Worm (Caenorhabditis elegans): ENCODE results near the gene srh-135.
A peak's percentile ranks its signal among the peaks of the same experiment; 100 is the strongest.

Gene srh-135

ce11 chrII:10227030-10227429, at the start of gene srh-135:
Gene srh-135, minus strand, starts transcription at chrII:10227130.
- no peak for TF ChIP-seq fos-1 (tag; optimal IDR thresholded peaks at IDR 0.05)

- TF ChIP-seq lin-11 (tag; optimal IDR thresholded peaks at IDR 0.05) (no peak), blmp-1 (tag; optimal IDR thresholded peaks at IDR 0.05; ENCODE audit: insufficient read depth) (no peak), ceh-82 (tag; optimal IDR thresholded peaks at IDR 0.05) (no peak), nhr-23 (tag; optimal IDR thresholded peaks at IDR 0.05) (no peak), zag-1 (tag; optimal IDR thresholded peaks at IDR 0.05) (no peak)
Observed at ce11 chrII:10271093-10271492, 44.2 kb upstream of the srh-135 start, which contains the start of gene F54B3.4. Gene F54B3.4, minus strand, starts transcription at chrII:10271193.

ce11 chrII:10270052-10270451, 43.1 kb upstream of the srh-135 start, which contains the start of gene F54B3.2:
Gene F54B3.2, minus strand, starts transcription at chrII:10270152.
- TF ChIP-seq zag-1 (tag; optimal IDR thresholded peaks at IDR 0.05): no peak
- TF ChIP-seq nhr-129 (tag; optimal IDR thresholded peaks at IDR 0.05): no peak

- TF ChIP-seq mdl-1 (tag; optimal IDR thresholded peaks at IDR 0.05): no peak
- TF ChIP-seq nhr-12 (tag; optimal IDR thresholded peaks at IDR 0.05): no peak
- TF ChIP-seq unc-39 (tag; optimal IDR thresholded peaks at IDR 0.05): no peak
- no peak for TF ChIP-seq ztf-1 (GFP tag; conservative IDR thresholded peaks at IDR 0.05)
- TF ChIP-seq ZK546.5 (tag; optimal IDR thresholded peaks at IDR 0.05): no peak
- no peak for TF ChIP-seq ama-1 (optimal IDR thresholded peaks at IDR 0.05)
- no peak for TF ChIP-seq lin-39 (tag; optimal IDR thresholded peaks at IDR 0.05)
- no peak for TF ChIP-seq nhr-25 (tag; optimal IDR thresholded peaks at IDR 0.05)
- TF ChIP-seq sma-3 (GFP tag; optimal IDR thresholded peaks at IDR 0.05): no peak
Observed at ce11 chrII:10261261-10261660, 34.3 kb upstream of the srh-135 start.

- TF ChIP-seq blmp-1 (tag; optimal IDR thresholded peaks at IDR 0.05; ENCODE audit: insufficient read depth): no peak
- TF ChIP-seq lin-39 (tag; optimal IDR thresholded peaks at IDR 0.05): no peak
- no peak for TF ChIP-seq lsy-2 (tag; optimal IDR thresholded peaks at IDR 0.05)
- TF ChIP-seq alr-1 (tag; optimal IDR thresholded peaks at IDR 0.05): no peak
- no peak for TF ChIP-seq egl-27 (tag; optimal IDR thresholded peaks at IDR 0.05)
- no peak for TF ChIP-seq nhr-25 (tag; optimal IDR thresholded peaks at IDR 0.05)
- no peak for TF ChIP-seq C34F6.9 (tag; optimal IDR thresholded peaks at IDR 0.05)
- no peak for TF ChIP-seq mab-5 (tag; optimal IDR thresholded peaks at IDR 0.05)
- TF ChIP-seq R02D3.7 (tag; optimal IDR thresholded peaks at IDR 0.05): no peak
- TF ChIP-seq crh-2 (tag; optimal IDR thresholded peaks at IDR 0.05): no peak
- no peak for TF ChIP-seq ztf-1 (GFP tag; conservative IDR thresholded peaks at IDR 0.05)
- no peak for TF ChIP-seq nhr-11 (tag; optimal IDR thresholded peaks at IDR 0.05)
- no peak for TF ChIP-seq F13H6.1 (tag; optimal IDR thresholded peaks at IDR 0.05)
- no peak for TF ChIP-seq mdl-1 (tag; optimal IDR thresholded peaks at IDR 0.05)
- no peak for TF ChIP-seq sma-3 (GFP tag; optimal IDR thresholded peaks at IDR 0.05)
Observed at ce11 chrII:10252048-10252447, 25.1 kb upstream of the srh-135 start.

ce11 chrII:10250966-10251365, 24.0 kb upstream of the srh-135 start, which contains the start of gene F54B3.1:
Gene F54B3.1, plus strand, starts transcription at chrII:10251266.
- TF ChIP-seq C34F6.9 (tag; optimal IDR thresholded peaks at IDR 0.05) (no peak), lin-39 (tag; optimal IDR thresholded peaks at IDR 0.05) (no peak)

ce11 chrII:10248355-10249041, 21.6 kb upstream of the srh-135 start, which contains the start of gene atad-3:
Gene atad-3, plus strand, starts transcription at chrII:10248991.
- TF ChIP-seq sem-4 (tag; optimal IDR thresholded peaks at IDR 0.05) (peak; percentile 65), skn-1 (tag; optimal IDR thresholded peaks at IDR 0.05) (no peak), ceh-16 (tag; optimal IDR thresholded peaks at IDR 0.05) (no peak), nhr-6 (tag; optimal IDR thresholded peaks at IDR 0.05) (peak; percentile 70), C34F6.9 (tag; optimal IDR thresholded peaks at IDR 0.05) (peak; percentile 89), zag-1 (tag; optimal IDR thresholded peaks at IDR 0.05) (peak; percentile 79), mdl-1 (tag; optimal IDR thresholded peaks at IDR 0.05) (peak in 1 of 2 experiments; percentile 47), snpc-4 (tag; optimal IDR thresholded peaks at IDR 0.05) (peak; percentile 72), crh-2 (tag; optimal IDR thresholded peaks at IDR 0.05) (peak; percentile 85), gmeb-1 (tag; optimal IDR thresholded peaks at IDR 0.05) (peak; percentile 83), ceh-82 (tag; optimal IDR thresholded peaks at IDR 0.05) (peak; percentile 7), egl-27 (tag; optimal IDR thresholded peaks at IDR 0.05) (peak; percentile 55), alr-1 (tag; optimal IDR thresholded peaks at IDR 0.05) (no peak), ZK546.5 (tag; optimal IDR thresholded peaks at IDR 0.05) (peak; percentile 44), elt-1 (tag; optimal IDR thresholded peaks at IDR 0.05) (no peak), R02D3.7 (tag; optimal IDR thresholded peaks at IDR 0.05) (peak; percentile 42), unc-55 (GFP tag; optimal IDR thresholded peaks at IDR 0.05) (peak; percentile 85), ztf-4 (tag; optimal IDR thresholded peaks at IDR 0.05) (peak; percentile 43), nhr-11 (tag; optimal IDR thresholded peaks at IDR 0.05) (no peak), dmd-4 (tag; optimal IDR thresholded peaks at IDR 0.05) (no peak), ama-1 (optimal IDR thresholded peaks at IDR 0.05) (peak; percentile 4), elt-3 (tag; optimal IDR thresholded peaks at IDR 0.05) (no peak), nhr-12 (tag; optimal IDR thresholded peaks at IDR 0.05) (no peak), nhr-77 (tag; optimal IDR thresholded peaks at IDR 0.05) (no peak), ztf-1 (GFP tag; conservative IDR thresholded peaks at IDR 0.05) (no peak), unc-39 (tag; optimal IDR thresholded peaks at IDR 0.05) (no peak), nhr-129 (tag; optimal IDR thresholded peaks at IDR 0.05) (peak; percentile 86), lin-13 (GFP tag; optimal IDR thresholded peaks at IDR 0.05) (peak; percentile 92), lin-11 (tag; optimal IDR thresholded peaks at IDR 0.05) (peak; percentile 68)

Measured in whole organism, L2 larva.